Fruit fly (Drosophila melanogaster) whole organism, larva: Measurements from ENCODE around the gene und.

Source experiments
- noc ChIP-seq: fragments of 200-800 bp; sonication (Bioruptor generic); optimal IDR thresholded peaks from 3 replicates; lab custom pipeline; 2019; ENCODE audit warnings: missing biosample characterization, mild to moderate bottlenecking, missing genetic modification characterization, moderate library complexity

und gene

DNA sequence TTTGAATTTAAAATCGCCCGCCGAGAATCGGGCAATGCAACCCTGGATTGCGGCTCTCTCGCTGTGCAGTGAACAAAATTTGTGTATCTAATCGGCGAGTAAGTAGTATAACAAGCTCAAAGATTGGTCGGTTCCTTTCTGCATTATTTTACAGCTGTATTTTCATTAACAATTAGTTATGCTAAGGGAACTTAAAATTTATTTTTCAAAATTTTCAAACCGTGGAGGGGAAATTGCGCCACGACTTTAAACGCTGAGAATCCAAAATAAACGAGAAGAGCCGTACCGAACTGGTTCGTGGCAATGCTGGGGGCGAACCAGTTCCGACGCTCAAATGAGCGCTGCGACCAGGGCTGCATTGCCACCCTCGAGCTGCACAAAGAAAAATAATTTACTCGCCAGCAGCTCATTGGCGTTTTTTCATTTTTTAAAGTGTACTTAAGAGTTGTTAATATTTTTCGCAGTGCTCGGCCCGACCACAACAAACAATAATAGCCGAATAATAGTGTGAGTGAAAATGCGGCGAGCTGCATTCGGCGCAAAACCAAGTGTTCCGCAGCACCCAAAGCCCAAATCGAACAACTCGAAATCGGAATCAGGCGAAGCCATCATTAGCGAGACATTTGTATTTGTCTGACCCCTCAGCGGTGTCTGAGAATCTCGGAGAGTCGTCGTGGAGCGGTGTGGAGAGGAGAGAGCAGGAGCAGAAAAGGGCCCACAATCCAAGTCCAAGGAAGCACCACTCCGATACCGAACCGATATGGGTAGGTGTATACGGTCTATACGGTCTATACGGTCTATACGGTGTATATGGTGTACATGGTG is 5.0 kb upstream of the und start, which contains the start of gene zf30C:
Gene zf30C, plus strand, starts transcription at position 353 of the 825 bp plus-strand sequence.
- TF ChIP-seq noc (tag; lab: Kevin White, UChicago), result peak; percentile 61

DNA sequence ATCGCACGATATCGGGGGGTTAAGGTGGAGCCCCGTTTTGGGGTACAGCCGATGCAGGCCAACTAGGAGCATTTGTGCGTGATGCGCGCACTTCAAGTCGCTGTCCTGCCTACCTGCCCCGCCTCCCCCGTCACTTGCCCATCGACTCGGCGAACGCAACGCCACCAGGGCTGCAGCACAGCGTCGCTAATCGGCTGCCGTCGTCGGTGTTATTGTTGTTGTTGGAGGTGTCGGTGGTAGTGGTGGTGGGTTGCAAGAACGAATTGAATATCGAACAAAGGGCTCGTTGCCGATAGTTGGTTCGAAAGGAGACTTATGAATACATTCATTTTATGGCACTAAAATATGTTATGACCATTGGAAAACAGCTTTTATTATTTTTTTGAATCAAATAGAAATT is 4.3 kb upstream of the und start:
- no peak for TF ChIP-seq noc (tag; lab: Kevin White, UChicago)

DNA sequence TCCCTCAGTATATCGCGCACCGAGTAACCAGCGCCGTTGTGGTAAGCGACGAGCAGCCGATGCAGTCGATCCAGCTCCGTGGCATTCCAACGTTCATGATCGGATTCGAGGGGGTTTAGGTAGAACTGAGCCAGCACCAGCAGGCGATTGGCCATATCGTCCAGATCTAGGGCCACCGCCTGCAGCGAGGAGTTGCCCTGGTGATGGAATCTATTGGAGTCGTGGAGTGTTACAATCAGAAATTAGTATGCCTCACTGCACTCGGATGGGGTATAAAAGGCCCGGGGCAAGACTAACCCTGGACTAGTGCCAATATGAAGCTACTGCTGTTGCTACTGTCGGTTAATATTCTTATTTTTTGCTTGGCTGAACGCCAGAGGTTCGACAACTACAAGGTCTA is 3.6 kb downstream of the und start, which contains the start of gene CG4017:
Gene CG4017, plus strand, starts transcription at position 301 of the 400 bp plus-strand sequence.
- TF ChIP-seq noc (tag; lab: Kevin White, UChicago), result no peak

DNA sequence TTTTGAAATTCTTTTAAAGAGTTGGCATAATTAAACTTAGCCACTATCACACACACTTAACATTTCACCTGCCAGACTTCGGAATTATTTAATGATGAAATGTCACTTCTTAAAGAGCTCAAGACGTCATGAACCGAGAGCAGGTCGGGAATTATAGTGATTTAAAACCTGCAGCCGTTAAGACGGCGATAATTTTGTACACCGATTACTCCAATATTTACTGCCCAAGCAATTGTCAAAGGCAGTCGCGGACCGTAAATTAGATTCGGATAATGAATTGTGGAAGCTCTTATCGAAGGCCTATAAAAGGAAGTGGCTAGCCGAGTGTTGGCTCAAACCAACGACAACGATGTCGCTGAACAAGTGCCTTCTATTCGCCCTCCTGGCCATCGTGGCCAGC is 5.6 kb downstream of the und start, which contains the start of gene CG17633:
Gene CG17633, plus strand, starts transcription at position 326 of the 400 bp plus-strand sequence.
- TF ChIP-seq noc (tag; lab: Kevin White, UChicago), result peak; percentile 58

DNA sequence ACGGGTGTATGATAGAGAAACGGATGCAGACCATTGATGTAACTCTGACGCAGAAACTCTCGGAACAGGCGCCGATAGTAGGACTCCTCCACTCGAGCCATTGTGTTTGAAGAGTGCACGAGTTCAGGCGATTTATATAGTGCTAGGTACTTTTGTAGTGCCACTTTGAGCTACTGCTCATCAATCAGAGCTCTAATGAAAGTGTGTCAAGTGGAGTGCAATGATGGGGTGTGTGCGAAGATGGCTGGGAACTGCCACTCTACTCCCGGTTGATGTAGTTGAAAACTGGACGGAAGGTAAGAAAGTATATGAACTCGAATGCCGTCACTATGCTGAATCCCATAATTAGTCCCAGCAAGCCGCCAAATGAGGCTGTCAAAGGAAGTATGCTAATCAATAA is 7.7 kb downstream of the und start, which contains the start of gene ppk18:
Gene ppk18, minus strand, starts transcription at position 101 of the 400 bp plus-strand sequence.
- no peak for TF ChIP-seq noc (tag; lab: Kevin White, UChicago)

DNA sequence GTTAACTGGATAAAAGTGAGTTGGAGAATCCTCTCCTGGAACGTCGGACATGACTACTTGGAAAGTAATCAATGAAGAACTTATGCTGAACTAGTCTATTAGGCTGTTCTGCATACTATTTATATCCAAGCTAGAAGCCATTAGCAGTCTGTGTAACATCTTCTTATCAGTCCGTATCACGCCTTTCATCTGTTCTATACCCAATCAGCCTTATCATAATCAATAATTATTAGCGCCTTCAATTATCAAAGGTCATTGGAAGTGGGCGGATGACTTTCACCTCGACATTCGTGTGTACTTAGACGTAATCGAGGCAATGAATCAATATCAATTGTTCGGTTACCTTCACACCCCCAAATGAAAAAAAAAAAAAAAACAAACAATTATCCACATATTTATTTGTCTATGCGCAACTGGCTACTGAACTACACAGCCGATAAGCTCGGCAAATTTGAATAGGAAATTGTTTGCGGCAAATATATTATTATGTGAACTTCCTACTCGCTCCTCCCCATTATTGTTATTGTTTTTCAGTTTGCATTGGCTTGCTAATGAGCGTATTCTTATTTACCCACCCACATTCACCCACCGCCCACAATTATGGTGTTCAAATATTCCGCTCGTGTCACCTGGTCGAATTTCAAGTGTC is 11.9 kb downstream of the und start, which contains the start of the genes ppk11 and ppk16:
Gene ppk11, minus strand, starts transcription at position 51 of the 649 bp plus-strand sequence.
Gene ppk16, minus strand, starts transcription at position 51 of the 649 bp plus-strand sequence.
- TF ChIP-seq noc (tag; lab: Kevin White, UChicago), result no peak

DNA sequence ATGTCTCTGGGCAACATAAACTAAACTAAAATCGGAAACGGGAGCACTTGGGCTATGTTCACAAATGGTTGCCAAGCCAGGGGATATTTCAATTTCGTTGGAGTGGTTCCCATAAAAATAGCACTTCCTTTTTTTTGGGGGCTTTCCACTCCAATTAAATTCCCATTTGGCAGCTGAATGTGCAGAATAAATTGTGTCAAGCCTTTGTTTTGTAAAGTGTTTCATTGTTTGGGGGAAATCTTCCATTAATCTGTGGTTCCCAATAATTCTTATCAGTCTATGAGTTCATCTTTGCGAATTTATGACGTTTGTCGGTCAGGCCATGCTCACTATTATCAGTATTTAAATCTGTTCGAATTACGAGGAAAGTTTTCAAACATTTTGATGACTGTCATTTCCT is 14.8 kb downstream of the und start:
- TF ChIP-seq noc (tag; lab: Kevin White, UChicago), result peak; percentile 51

DNA sequence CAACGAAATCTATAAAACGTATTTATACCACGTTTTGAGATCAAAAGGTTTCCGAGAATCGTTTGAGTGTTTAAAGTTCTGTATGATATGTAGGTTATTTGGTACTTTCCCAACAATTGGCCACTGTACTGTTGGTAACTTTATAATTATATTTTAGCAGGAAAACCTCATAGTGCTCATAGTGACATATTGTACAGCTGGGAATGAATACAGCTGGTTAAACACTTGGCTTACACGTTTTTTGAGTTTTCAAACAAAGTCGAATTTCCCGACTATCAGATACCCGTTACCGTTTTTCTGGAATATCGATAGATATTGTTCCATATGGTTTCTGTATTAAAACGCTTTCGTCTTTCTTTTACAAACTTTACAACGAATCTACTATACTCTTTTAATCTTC is 15.2 kb downstream of the und start:
- no peak for TF ChIP-seq noc (tag; lab: Kevin White, UChicago)

DNA sequence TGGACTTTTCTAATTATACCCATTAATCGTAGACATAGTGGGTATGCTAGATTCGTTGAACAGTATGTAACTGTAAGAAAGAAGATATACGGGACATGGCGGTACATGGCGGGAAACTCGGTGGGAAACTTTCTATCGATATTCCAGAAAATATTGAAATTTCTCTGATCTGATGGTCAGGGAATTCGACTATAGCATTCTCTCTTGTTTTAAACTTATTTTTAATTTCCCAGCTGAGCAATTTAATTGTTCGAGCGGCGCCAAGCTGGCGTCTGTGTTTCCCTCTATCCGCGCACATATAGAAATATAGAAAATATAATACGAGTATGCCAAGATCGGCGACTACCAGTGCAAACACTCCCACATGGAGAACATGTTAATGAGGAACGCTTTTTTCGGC is 16.0 kb downstream of the und start:
- peak; percentile 77 for TF ChIP-seq noc (tag; lab: Kevin White, UChicago)

DNA sequence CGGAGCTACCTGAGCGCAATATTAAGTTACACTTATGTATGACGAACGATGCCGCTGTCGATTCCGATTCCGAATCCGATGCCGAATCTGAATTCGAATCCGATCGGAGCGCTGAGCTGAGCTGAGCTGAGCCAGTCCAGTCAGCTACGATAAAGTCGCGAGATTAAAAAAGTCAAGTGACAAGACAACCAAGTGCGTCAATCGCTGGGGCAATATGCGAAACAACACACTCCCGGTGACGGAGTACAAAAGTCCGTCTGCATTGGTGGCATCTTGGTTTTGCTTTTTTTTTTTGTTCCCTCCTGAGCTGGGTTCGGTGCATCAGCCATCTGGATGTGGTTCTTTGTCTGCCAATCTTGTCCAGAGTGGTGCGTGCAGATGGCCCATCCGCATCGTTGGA is 16.6 kb downstream of the und start:
- no peak for TF ChIP-seq noc (tag; lab: Kevin White, UChicago)

DNA sequence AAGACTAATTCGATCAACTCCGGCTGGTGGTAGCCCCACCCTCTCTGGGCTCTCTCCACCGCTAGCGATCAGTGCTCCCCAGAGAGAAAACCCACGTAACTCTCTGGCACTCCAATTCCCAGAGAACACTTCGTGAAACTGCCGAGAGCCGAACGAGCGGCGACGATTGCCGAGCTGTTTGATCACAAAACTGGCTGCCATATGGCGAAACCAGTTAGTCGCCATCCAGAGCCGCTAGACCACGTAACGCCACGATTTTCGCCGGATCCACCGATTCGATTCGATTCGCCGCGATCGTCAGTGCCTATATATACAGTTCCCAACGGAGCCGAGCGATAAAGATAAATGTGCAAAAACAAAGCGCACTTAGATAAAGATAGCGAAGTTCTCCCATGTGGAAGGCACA is 19.0 kb downstream of the und start, which contains the start of gene IP3K1:
Gene IP3K1, plus strand, starts transcription at position 209 of the 406 bp plus-strand sequence.
- peak; percentile 80 for TF ChIP-seq noc (tag; lab: Kevin White, UChicago)

DNA sequence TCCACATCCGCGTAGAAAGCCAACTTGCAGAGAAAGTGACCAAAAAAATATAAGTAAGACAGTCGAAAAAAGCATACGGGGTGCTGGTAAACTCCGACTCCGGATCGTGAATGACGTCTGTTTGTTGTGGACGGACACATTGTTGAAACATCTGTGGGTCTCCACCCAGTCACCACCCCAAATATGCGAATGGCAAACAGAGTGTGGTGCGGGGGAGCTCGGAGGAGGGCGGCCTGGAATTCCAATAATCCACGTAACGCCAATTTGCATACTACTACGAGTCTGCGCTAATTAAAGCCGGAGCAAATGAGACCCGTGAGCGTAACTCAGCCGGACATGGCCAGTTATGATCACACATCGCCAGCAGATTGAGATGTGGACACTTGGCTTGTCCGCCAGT is 20.0 kb downstream of the und start:
- no peak for TF ChIP-seq noc (tag; lab: Kevin White, UChicago)

DNA sequence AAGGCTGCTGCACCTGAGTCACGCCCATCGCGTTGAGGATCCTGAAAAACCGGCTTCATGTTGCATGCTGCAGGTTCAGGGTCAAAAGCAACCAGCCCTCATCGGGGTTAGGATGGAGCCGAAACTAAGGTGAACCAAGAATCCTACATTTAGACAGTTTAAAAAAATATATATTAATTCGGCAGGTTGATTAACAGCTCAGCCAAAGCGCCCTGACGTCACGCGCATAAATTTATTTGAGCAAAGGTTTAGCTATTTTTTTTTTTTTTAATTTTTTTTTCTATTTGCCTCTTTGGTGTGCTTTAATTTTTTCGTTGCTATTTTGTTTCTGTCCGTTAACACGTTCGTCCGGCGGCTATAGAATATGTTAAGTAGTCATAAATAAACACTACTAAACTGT is 21.3 kb downstream of the und start:
- TF ChIP-seq noc (tag; lab: Kevin White, UChicago), result no peak

DNA sequence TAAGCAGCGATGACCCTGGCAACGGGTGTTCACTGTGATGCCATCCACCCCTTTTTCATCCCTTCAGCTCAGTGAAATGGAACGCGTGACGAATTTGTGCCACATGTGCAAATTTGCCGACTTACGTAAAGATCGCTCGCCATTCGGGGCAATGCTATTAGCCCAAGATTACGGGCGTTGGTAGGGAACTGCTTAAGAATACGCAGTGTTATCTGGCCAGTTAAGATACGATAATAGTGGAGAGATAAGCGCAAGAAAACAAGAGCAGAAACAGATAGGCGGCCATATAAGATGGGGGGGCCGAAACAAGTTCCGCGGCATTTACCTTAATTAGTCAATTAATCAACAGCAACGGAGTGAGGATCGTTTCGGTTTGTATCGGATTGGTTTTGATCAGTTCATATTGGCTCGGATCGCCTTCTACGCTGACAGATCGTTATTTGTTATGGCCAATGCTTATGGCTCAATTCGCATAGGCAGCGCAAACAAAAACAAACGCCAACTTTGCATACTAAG is 22.8 kb downstream of the und start:
- TF ChIP-seq noc (tag; lab: Kevin White, UChicago), result peak; percentile 72

DNA sequence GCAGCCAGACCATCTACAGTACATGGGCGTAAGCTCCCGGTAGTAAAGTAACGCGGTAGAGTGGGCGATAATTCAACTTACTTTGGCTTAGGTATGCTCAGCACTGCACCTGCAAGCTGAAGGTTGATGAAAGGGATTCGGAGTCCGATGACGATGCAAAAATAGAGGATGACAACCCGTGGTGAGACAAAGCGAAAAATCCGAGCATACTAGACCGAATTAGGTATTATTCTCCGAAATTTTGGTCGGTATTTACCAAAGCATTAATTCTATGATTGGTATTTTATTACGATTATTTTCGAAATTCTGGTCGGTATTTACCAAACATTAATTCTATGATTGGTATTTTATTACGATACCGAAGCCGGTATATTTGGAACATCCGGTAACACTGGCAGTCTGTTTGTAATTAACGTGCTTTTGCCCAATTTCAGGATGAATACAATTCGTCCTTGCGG is 27.4 kb downstream of the und start, which contains the start of gene CG4036:
Gene CG4036, plus strand, starts transcription at position 348 of the 458 bp plus-strand sequence.
- no peak for TF ChIP-seq noc (tag; lab: Kevin White, UChicago)

DNA sequence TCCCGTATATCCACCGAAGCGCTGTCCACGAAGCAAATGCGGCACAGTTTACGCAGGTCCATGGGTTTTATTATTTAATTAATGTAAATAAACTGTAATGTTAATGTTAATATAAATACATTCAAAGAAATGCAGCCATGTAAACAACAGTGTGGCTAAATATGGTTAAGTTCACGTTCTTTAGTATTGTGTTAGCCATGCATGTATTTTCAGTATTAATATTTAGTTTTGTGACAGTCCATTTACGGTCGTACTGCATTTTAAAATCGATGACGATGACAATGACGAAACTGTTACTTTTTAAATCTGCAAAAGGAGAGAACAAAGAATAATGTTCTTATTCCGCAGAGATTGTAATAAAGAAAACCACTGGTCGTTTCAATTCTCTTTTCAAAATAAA is 29.8 kb downstream of the und start, which contains the start of gene CG13123:
Gene CG13123, minus strand, starts transcription at position 163 of the 400 bp plus-strand sequence.
- TF ChIP-seq noc (tag; lab: Kevin White, UChicago), result no peak
